Worm (Caenorhabditis elegans) whole organism, L4/young adult: ENCODE data around the gene srd-43.

Source experiments
- dao-5 ChIP-seq: sonication (generic microtip); optimal IDR thresholded peaks from 2 replicates; lab custom pipeline; 2016; ENCODE audit warnings: missing genotype, missing genetic modification characterization, moderate library complexity, missing compliant biosample characterization
- him-1 ChIP-seq: sonication (generic microtip); optimal IDR thresholded peaks from 2 replicates; lab custom pipeline; 2016; ENCODE audit warnings: missing genotype, missing genetic modification reagents, missing genetic modification characterization, missing compliant biosample characterization

DNA sequence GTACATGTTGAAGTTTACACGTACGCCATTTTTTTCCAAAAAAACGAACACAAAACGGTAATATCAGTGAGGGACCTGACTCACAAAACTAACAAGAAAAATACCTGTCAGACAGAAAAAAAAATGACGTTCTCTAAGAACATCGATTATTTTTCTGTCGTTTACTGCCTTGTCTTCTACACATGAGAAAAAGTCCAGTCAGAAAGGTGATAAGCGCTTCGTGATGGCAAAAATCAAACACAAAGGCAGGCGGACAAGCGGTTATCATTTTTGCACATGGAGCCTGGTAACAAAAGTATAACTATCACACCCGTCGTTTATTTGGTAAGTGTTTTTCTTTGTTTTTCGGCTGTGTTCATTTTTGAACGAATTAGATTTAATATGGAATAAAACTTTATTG is 28.2 kb upstream of the srd-43 start, which contains the start of gene F46G10.4:
- TF ChIP-seq dao-5 (tag; lab: Kevin White, UChicago) (no peak), him-1 (no peak)
